Fruit fly (Drosophila melanogaster): Measurements from ENCODE around the gene PGRP-SB1.
A peak's percentile ranks its signal among the peaks of the same experiment; 100 is the strongest.

PGRP-SB1 gene

dm6 chr3L:16683007-16683406 lies 44.8 kb downstream of the PGRP-SB1 start:
- no peak for TF ChIP-seq Ets98B (GFP tag; IDR thresholded peaks at IDR 0.05)
- peak; percentile 57 for TF ChIP-seq CG8301 (tag; optimal IDR thresholded peaks at IDR 0.05)
- TF ChIP-seq CG14655 (GFP tag; optimal IDR thresholded peaks at IDR 0.05): peak; percentile 66
- no peak for TF ChIP-seq D1 (tag; optimal IDR thresholded peaks at IDR 0.05)
- TF ChIP-seq CG34367 (tag; optimal IDR thresholded peaks at IDR 0.05): peak; percentile 12
- TF ChIP-seq EcR (GFP tag; optimal IDR thresholded peaks at IDR 0.05): peak; percentile 29
- no peak; the same call in 2 of the 3 replicates for TF ChIP-seq fd96Ca (GFP tag; IDR thresholded peaks at IDR 0.05)
- peak; percentile 31; the same call in 1 of the 2 replicates for TF ChIP-seq CG32121 (GFP tag; IDR thresholded peaks at IDR 0.05)

- TF ChIP-seq CG12605 (GFP tag; IDR thresholded peaks at IDR 0.05): no peak
- no peak for TF ChIP-seq CG4496 (GFP tag; IDR thresholded peaks at IDR 0.05)
- TF ChIP-seq gl (tag; optimal IDR thresholded peaks at IDR 0.05): no peak
- no peak for TF ChIP-seq CG34367 (tag; optimal IDR thresholded peaks at IDR 0.05)
- TF ChIP-seq CG10348 (GFP tag; IDR thresholded peaks at IDR 0.05): no peak
- no peak for TF ChIP-seq CG32121 (GFP tag; IDR thresholded peaks at IDR 0.05)
- TF ChIP-seq rn (GFP tag; IDR thresholded peaks at IDR 0.05): no peak
- no peak for TF ChIP-seq Pif1A (GFP tag; optimal IDR thresholded peaks at IDR 0.05)
- TF ChIP-seq CG13204 (GFP tag; optimal IDR thresholded peaks at IDR 0.05): no peak
- TF ChIP-seq CG14655 (GFP tag; optimal IDR thresholded peaks at IDR 0.05): no peak
- no peak for TF ChIP-seq EcR (GFP tag; optimal IDR thresholded peaks at IDR 0.05)
- no peak for TF ChIP-seq D1 (tag; optimal IDR thresholded peaks at IDR 0.05)
These were observed 45.4 kb downstream of the PGRP-SB1 start for dm6 chr3L:16682371-16682770.

- TF ChIP-seq CG17806 (tag; optimal IDR thresholded peaks at IDR 0.05) (no peak), CG8159 (tag; optimal IDR thresholded peaks at IDR 0.05) (no peak), CG8301 (tag; optimal IDR thresholded peaks at IDR 0.05) (no peak), Ets98B (GFP tag; IDR thresholded peaks at IDR 0.05) (no peak), CG14655 (GFP tag; optimal IDR thresholded peaks at IDR 0.05) (no peak), Snoo (tag; optimal IDR thresholded peaks at IDR 0.05) (no peak)
These were observed 48.2 kb downstream of the PGRP-SB1 start for dm6 chr3L:16679492-16680120.
